Fruit fly (Drosophila melanogaster): Measurements from ENCODE around the gene TotF.

Gene TotF

DNA sequence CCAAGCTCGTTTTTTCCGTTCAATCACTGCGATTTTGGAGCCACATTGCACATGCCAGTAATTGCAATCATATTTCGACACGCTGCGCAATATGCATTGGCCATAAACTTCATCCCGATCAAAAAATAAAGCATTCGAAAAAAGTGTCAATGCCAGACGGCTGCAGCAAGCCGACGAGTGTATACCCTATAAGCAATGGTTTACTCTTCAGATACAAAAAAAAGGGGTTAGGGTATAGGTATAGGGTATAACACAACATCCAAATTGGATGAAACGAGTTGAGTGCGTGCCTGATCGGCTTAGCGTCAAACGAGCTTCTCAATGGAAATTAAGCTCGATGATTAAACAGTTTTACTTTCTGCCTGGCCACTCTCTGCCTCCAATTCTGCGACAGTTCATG, 17.4 kb downstream of the TotF start (continued):
- TF ChIP-seq Gug (GFP tag; IDR thresholded peaks at IDR 0.05) (0 out of 2 replicates have a peak, but pooled peaks have one; percentile 13), cyc (GFP tag; optimal IDR thresholded peaks at IDR 0.05) (no peak), ss (GFP tag; optimal IDR thresholded peaks at IDR 0.05) (peak; percentile 18 to 43), CG10631 (GFP tag; optimal IDR thresholded peaks at IDR 0.05) (no peak), CG6854 (GFP tag; optimal IDR thresholded peaks at IDR 0.05) (no peak)

DNA sequence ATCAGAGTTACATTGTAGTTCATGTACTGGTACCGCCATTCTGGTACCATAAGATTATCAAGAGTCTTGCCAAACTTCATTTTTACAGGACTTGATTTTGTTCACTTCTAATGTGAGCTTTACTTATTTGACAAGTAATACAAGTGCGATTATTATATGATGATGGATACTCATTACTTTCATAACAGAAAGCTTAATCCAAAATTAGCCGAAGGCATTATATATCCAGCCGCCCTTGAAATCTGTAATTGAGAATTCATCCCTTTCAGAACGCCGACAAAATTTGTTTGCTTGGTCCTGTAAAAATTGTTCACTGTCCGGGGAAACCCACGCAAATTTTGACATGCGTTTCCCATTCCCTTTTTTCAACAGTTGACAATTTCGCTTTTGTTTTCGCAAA, 19.7 kb downstream of the TotF start, which contains the start of gene CG10481:
CG10481 (minus strand) TSS at position 101 of the 400 bp plus-strand sequence.
- TF ChIP-seq CG9139 (GFP tag; optimal IDR thresholded peaks at IDR 0.05) (no peak), CG32006 (GFP tag; optimal IDR thresholded peaks at IDR 0.05) (no peak), CG6808 (GFP tag; optimal IDR thresholded peaks at IDR 0.05) (no peak), Smox (GFP tag; optimal IDR thresholded peaks at IDR 0.05) (no peak), OdsH (GFP tag; optimal IDR thresholded peaks at IDR 0.05) (no peak), Eip93F (GFP tag; optimal IDR thresholded peaks at IDR 0.05) (no peak), Blimp-1 (GFP tag; optimal IDR thresholded peaks at IDR 0.05) (no peak), eg (GFP tag; IDR thresholded peaks at IDR 0.05) (no peak), fd59A (GFP tag; optimal IDR thresholded peaks at IDR 0.05) (no peak), Sox15 (GFP tag; optimal IDR thresholded peaks at IDR 0.05) (no peak), CG8632 (GFP tag; optimal IDR thresholded peaks at IDR 0.05) (no peak), CG11294 (GFP tag; IDR thresholded peaks at IDR 0.05) (no peak), Eip78C (GFP tag) (no peak), CG4318 (GFP tag; optimal IDR thresholded peaks at IDR 0.05) (no peak), Hr4 (GFP tag; optimal IDR thresholded peaks at IDR 0.05) (no peak), Lpt (GFP tag; optimal IDR thresholded peaks at IDR 0.05) (no peak), lz (GFP tag; optimal IDR thresholded peaks at IDR 0.05) (no peak)

DNA sequence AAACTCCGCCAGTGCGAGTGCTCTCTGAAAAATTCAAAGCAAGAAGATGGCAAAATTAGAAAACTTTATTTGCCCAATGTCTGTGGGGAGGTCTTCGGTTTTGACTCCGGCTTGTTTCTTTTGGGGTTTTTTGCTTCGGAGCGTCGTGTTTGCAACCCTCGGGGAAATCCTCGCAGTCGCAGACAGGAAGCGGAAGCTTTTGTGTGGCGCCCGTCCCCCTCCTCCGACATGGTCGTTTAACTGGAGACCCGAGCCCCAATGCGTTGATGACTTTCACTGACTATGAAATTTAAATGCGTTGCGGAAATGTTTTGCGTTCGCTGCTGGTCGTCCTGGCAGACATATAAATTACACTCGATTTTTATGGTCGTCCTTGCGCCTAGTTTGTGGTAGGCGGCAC, 23.8 kb downstream of the TotF start:
- no peak for TF ChIP-seq CG32006 (GFP tag; optimal IDR thresholded peaks at IDR 0.05)
- TF ChIP-seq vri (GFP tag; optimal IDR thresholded peaks at IDR 0.05) = no peak
- no peak for TF ChIP-seq CG6163 (GFP tag; IDR thresholded peaks at IDR 0.05)
- TF ChIP-seq achi (GFP tag; optimal IDR thresholded peaks at IDR 0.05) = no peak
- no peak for TF ChIP-seq fd85E (GFP tag; optimal IDR thresholded peaks at IDR 0.05)
- no peak for TF ChIP-seq pdm3 (GFP tag; optimal IDR thresholded peaks at IDR 0.05)
- no peak for TF ChIP-seq Eip78C (GFP tag)
- TF ChIP-seq fkh (GFP tag; optimal IDR thresholded peaks at IDR 0.05) = no peak
- no peak for TF ChIP-seq CG6854 (GFP tag; optimal IDR thresholded peaks at IDR 0.05)
- no peak for TF ChIP-seq Ets21C (GFP tag; optimal IDR thresholded peaks at IDR 0.05)
- no peak for TF ChIP-seq CG6808 (GFP tag; optimal IDR thresholded peaks at IDR 0.05)
- TF ChIP-seq CG10631 (GFP tag; optimal IDR thresholded peaks at IDR 0.05) = no peak
- no peak for TF ChIP-seq CG11902 (GFP tag; optimal IDR thresholded peaks at IDR 0.05)
- no peak for TF ChIP-seq CG11294 (GFP tag; IDR thresholded peaks at IDR 0.05)
- TF ChIP-seq Blimp-1 (GFP tag; optimal IDR thresholded peaks at IDR 0.05) = no peak
- no peak for TF ChIP-seq CG3032 (tag; optimal IDR thresholded peaks at IDR 0.05)
- TF ChIP-seq CG16779 (tag; optimal IDR thresholded peaks at IDR 0.05) = no peak
- TF ChIP-seq acj6 (GFP tag; optimal IDR thresholded peaks at IDR 0.05) = no peak
- TF ChIP-seq Eip93F (GFP tag; optimal IDR thresholded peaks at IDR 0.05) = no peak
- TF ChIP-seq CG10669 (GFP tag; optimal IDR thresholded peaks at IDR 0.05) = no peak

DNA sequence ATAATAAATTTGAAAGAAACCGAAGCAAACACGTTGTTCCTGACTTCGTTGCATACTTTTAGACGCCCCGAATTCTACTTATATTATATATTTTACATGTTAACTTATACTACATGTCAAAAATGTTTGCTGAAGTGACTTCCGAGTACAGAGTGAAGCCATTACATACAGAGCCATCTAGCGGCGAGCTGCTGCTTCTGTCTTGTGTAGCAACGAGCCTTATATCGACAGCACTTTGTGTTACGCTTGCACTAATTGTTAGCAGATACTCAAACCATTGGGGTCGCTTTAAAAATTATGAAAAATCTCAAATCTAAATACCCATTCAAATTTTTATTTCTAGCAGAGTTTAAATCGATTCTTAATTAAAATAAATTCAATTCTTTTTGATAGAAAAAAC, 24.7 kb downstream of the TotF start:
- TF ChIP-seq CG8119 (GFP tag; IDR thresholded peaks at IDR 0.05) = no peak
- peak; percentile 13 for TF ChIP-seq CG10631 (GFP tag; optimal IDR thresholded peaks at IDR 0.05)
- TF ChIP-seq Sox14 (GFP tag; optimal IDR thresholded peaks at IDR 0.05) = peak; percentile 51
- TF ChIP-seq topi (GFP tag; optimal IDR thresholded peaks at IDR 0.05) = peak; percentile 29
- TF ChIP-seq CG7368 (GFP tag; optimal IDR thresholded peaks at IDR 0.05) = no peak
- peak; percentile 39 for TF ChIP-seq pdm3 (GFP tag; optimal IDR thresholded peaks at IDR 0.05)
- peak; percentile 64 for TF ChIP-seq lz (GFP tag; optimal IDR thresholded peaks at IDR 0.05)
- TF ChIP-seq esn (GFP tag; optimal IDR thresholded peaks at IDR 0.05) = peak; percentile 58
- TF ChIP-seq svp (GFP tag) = peak; percentile 19
- TF ChIP-seq Sox15 (GFP tag; optimal IDR thresholded peaks at IDR 0.05) = peak; percentile 34
- no peak for TF ChIP-seq Hr38 (GFP tag; optimal IDR thresholded peaks at IDR 0.05)
- TF ChIP-seq Ets21C (GFP tag; optimal IDR thresholded peaks at IDR 0.05) = peak; percentile 29
- TF ChIP-seq CG11902 (GFP tag; optimal IDR thresholded peaks at IDR 0.05) = peak; percentile 52
- TF ChIP-seq CG4318 (GFP tag; optimal IDR thresholded peaks at IDR 0.05) = no peak
- TF ChIP-seq Eip78C (GFP tag) = peak; percentile 48
- TF ChIP-seq dsx (GFP tag; optimal IDR thresholded peaks at IDR 0.05; ENCODE audit: poor library complexity, severe bottlenecking) = no peak
- peak; percentile 53 for TF ChIP-seq CG3919 (GFP tag; optimal IDR thresholded peaks at IDR 0.05)
- no peak for TF ChIP-seq CG16779 (tag; optimal IDR thresholded peaks at IDR 0.05)
- peak; percentile 59 for TF ChIP-seq Met (GFP tag; optimal IDR thresholded peaks at IDR 0.05)
- TF ChIP-seq achi (GFP tag; optimal IDR thresholded peaks at IDR 0.05) = no peak
- TF ChIP-seq ss (GFP tag; optimal IDR thresholded peaks at IDR 0.05) = no peak
- peak; percentile 9 for TF ChIP-seq Eip75B (GFP tag; optimal IDR thresholded peaks at IDR 0.05)
- TF ChIP-seq Hr4 (GFP tag; optimal IDR thresholded peaks at IDR 0.05) = peak; percentile 9
- peak; percentile 13 for TF ChIP-seq dac (GFP tag; optimal IDR thresholded peaks at IDR 0.05)

Measured in whole organism, prepupa.